Worm (Caenorhabditis elegans): ENCODE data around the gene txdc-17.

txdc-17 gene

DNA sequence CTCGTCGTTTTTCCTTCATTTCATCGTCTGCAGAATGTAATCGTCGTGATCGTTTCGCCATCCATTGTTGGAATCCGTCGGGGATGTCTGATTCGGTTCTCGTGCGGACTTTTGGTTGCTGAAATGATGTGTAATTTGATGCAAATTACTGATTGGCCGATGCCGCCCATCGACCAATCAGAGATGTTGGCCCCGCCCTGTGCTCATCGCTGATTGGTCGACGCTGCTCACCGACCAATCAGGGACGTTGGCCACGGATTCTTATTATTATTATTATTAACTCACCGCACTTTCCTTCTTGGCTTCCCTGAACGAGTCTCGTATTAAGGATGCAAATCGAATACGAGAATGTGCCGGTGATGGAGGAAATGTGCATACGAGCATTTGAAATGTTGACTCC is 40.4 kb upstream of the txdc-17 start:
- TF ChIP-seq nfya-1 (tag; optimal IDR thresholded peaks at IDR 0.05) (peak; percentile 95), tbx-7 (tag; optimal IDR thresholded peaks at IDR 0.05) (no peak)

DNA sequence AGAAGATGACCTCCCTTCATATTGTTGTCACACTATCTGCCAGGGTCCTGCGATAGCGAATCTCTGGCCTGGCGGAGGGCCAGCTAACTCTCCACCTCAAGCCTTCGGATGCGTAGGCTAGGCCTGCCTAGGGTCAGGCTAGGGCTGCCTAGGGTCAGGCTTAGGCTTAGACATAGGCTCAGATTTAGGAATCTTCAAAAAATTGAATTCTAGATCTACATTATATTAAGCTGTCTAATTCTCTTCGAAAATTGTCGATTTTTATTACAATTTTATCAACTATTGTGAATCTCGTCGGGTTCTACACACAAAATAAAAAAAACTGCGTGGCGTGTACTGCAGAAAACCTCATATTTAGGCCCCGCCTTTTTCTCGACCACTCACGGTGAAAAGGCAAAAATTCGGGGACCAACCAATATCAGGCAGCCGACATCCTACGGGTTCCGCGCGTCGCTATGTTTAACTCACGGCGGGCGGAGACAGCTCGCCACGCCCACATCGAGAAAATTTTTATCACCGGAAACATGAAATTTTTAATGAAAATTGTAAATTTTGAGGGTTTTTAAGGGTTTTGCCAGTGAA is 38.9 kb upstream of the txdc-17 start:
- TF ChIP-seq sdc-2 (tag; optimal IDR thresholded peaks at IDR 0.05) (no peak), sox-4 (tag; optimal IDR thresholded peaks at IDR 0.05) (no peak), mec-3 (tag; optimal IDR thresholded peaks at IDR 0.05; ENCODE audit: borderline replicate concordance) (no peak), syd-9 (tag; optimal IDR thresholded peaks at IDR 0.05) (no peak), Y22D7AL.16 (tag; optimal IDR thresholded peaks at IDR 0.05) (no peak), ahr-1 (tag; optimal IDR thresholded peaks at IDR 0.05) (no peak), zip-5 (tag; optimal IDR thresholded peaks at IDR 0.05) (no peak), nhr-232 (tag; optimal IDR thresholded peaks at IDR 0.05) (no peak), tbx-7 (tag; optimal IDR thresholded peaks at IDR 0.05) (no peak), pax-1 (tag; optimal IDR thresholded peaks at IDR 0.05) (no peak), C08G9.2 (tag; optimal IDR thresholded peaks at IDR 0.05) (no peak), hlh-15 (tag; optimal IDR thresholded peaks at IDR 0.05) (no peak), hlh-13 (GFP tag; optimal IDR thresholded peaks at IDR 0.05) (no peak), ceh-30 (tag; optimal IDR thresholded peaks at IDR 0.05) (no peak), ttx-3 (tag; optimal IDR thresholded peaks at IDR 0.05) (no peak), ceh-34 (tag; optimal IDR thresholded peaks at IDR 0.05) (no peak), unc-55 (GFP tag; optimal IDR thresholded peaks at IDR 0.05) (no peak)

DNA sequence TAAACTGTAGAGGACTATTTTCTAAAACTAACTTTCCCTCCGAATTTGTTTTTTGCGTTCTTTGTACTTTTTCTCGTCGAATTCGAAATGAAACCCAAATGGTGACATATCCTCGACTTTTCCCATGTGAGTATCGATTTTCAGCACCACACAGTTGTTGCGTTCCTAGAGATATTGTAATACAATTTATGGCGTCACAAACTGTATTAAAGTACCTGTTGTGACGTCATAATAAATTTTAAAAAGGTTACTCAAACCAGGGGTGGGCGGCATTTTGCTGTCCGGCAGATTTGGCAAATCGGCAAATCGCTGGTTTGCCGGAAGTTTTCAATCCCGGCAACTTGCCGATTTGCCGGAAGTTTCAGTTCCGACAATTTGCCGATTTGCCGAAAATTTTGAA is 33.7 kb upstream of the txdc-17 start:
- TF ChIP-seq hlh-8 (tag; optimal IDR thresholded peaks at IDR 0.05) (no peak), ceh-48 (tag; optimal IDR thresholded peaks at IDR 0.05) (no peak), ceh-22 (tag; optimal IDR thresholded peaks at IDR 0.05) (no peak), npax-4 (tag; optimal IDR thresholded peaks at IDR 0.05) (no peak), pha-2 (tag; optimal IDR thresholded peaks at IDR 0.05) (no peak), odd-2 (tag; optimal IDR thresholded peaks at IDR 0.05) (no peak), hlh-13 (GFP tag; optimal IDR thresholded peaks at IDR 0.05) (no peak), mec-3 (tag; optimal IDR thresholded peaks at IDR 0.05; ENCODE audit: borderline replicate concordance) (no peak), ceh-9 (tag; optimal IDR thresholded peaks at IDR 0.05) (no peak), K02D7.2 (tag; optimal IDR thresholded peaks at IDR 0.05) (no peak), unc-3 (GFP tag; conservative IDR thresholded peaks at IDR 0.05) (no peak), unc-3 (tag; optimal IDR thresholded peaks at IDR 0.05) (no peak)

DNA sequence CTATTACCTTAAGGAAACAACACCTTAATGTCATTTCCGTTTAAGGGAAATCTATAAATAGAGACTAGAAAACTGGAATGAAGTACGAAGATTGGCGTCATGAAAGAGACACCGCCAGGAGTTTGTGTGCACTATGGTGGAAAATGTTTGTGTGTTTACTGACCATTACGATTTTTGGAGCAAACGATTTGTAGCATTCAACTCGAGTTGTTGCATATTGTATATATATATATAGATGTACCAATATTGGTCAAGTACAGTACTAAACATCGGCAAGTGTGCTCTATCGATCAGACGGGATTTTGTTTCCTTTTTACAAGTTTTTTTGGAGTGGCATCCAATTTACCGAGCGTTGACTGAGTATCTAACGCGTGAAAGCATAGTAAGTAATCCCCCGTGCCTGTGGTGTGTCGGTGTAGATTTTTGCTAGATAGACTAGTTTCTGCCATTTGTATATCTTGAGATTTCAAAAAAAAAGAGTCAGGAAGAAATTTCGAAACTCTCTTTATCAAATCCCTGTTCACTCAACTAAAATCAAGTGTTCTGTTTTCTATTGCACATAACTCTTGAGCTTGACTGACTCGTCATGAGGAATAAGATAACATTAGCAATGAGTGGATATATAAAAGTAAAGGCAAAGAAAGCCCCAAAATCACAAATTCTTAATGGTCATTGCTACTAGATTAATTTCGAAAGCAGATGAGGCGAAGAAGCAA is 32.5 kb upstream of the txdc-17 start, which contains the start of the genes twk-45 and Y71H2AM.25:
TSS of gene twk-45 (minus strand) at position 101 of the 716 bp plus-strand sequence.
TSS of gene Y71H2AM.25 (plus strand) at position 666 of the 716 bp plus-strand sequence.
- no peak for TF ChIP-seq ets-4 (tag; optimal IDR thresholded peaks at IDR 0.05)

DNA sequence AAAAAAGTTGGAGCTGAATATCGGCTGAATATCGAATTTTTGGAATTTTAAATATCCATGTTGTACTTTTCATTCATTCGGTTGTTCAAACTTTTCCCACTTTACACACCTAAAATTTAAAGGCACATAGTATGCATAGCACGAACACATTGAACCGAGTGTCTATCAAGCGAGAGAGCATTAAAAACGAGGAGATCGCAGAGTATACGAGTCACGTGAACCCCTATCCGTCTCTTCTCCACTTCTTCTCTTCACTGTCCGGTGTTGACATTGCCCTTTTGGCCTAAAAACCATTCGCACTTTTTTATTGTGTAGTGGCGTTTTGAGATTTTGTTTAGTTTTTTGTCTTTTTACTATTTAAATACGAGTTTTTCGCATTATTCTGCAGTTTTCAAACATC is 30.0 kb upstream of the txdc-17 start:
- TF ChIP-seq pros-1 (tag; optimal IDR thresholded peaks at IDR 0.05) (no peak), hlh-30 (tag; optimal IDR thresholded peaks at IDR 0.05; ENCODE audit: insufficient read depth) (peak; percentile 95)

DNA sequence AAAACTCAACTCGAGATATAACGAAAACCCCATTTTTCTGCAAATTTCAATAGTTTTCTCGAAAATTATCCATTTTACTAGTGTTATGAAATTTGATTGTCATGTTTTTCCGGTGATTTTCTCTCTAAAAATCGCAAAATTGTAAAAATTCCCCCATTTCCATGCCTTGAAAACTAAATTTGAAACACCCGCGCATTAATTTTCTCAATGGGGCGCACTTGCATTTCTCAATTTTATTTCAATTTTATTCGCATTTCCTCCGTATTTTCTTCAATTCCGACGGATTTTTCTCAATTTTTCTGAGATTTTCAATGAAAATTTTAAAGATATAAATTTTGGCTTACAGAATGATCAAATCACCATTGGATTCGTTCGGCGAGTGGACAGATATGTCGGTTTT is 29.4 kb upstream of the txdc-17 start, which contains the start of gene Y71H2AM.3:
TSS of gene Y71H2AM.3 (plus strand) at position 347 of the 400 bp plus-strand sequence.
- peak; percentile 9 for TF ChIP-seq nfya-1 (tag; optimal IDR thresholded peaks at IDR 0.05)
- peak; percentile 52 for TF ChIP-seq unc-42 (tag; optimal IDR thresholded peaks at IDR 0.05)
- no peak for TF ChIP-seq ceh-24 (tag; optimal IDR thresholded peaks at IDR 0.05)
